Fruit fly (Drosophila melanogaster) Kc167 (cell line): ENCODE data around the gene CG18179.

Source experiments
- Myc ChIP-seq: fragments of >200 bp; optimal IDR thresholded peaks from 2 replicates; lab custom pipeline; 2017; ENCODE audit warnings: missing external identifiers
- h ChIP-seq: fragments of >200 bp; optimal IDR thresholded peaks from 3 replicates; lab custom pipeline; 2018; ENCODE audit warnings: missing external identifiers
- insv ChIP-seq: fragments of >200 bp; optimal IDR thresholded peaks from 3 replicates; lab custom pipeline; 2018; ENCODE audit warnings: missing external identifiers
- psq ChIP-seq: fragments of >200 bp; optimal IDR thresholded peaks from 2 replicates; lab custom pipeline; 2017; ENCODE audit warnings: missing external identifiers
- ttk ChIP-seq: sonication (Bioruptor generic); optimal IDR thresholded peaks from 2 replicates; lab custom pipeline; 2017; ENCODE audit warnings: missing external identifiers

DNA sequence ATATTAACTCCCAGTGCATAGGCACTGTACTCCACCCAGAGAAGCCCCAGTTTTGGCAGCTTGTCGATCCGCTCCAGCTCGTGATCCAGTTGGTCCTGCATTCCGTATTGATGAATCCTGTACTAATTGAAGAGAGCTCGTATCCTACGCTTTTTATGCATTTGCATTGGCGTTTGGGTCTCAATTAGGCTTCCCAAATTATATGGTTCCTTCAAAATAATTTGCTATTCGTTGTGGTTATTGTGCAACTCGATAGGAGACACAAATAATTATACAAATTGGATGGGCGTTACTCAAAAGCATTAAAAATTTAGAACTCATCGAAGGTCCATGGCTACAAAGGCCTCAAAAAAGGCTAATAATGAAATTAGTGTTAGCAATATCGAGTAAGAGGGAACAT lies 10.0 kb upstream of the CG18179 start, which contains the start of gene Or67b:
- TF ChIP-seq psq (lab: Kevin White, UChicago) (no peak), ttk (no peak), insv (lab: Kevin White, UChicago) (no peak), Myc (no peak), h (lab: Kevin White, UChicago) (no peak)
